Worm (Caenorhabditis elegans) whole organism, mixed stage, embryonic: Measurements from ENCODE around the gene nhr-182.

Experiments
- blmp-1 ChIP-seq: fragments of 150-350 bp; optimal IDR thresholded peaks from 2 replicates; lab custom pipeline; 2014; ENCODE audit warnings: missing biosample characterization, missing genetic modification characterization
- ces-1 ChIP-seq: fragments of 150-350 bp; optimal IDR thresholded peaks from 2 replicates; lab custom pipeline; 2014; ENCODE audit warnings: missing biosample characterization, missing genetic modification reagents, missing genetic modification characterization
- ham-2 ChIP-seq: fragments of 200-800 bp; sonication (Bioruptor generic); optimal IDR thresholded peaks from 2 replicates; lab custom pipeline; 2018; ENCODE audit warnings: mild to moderate bottlenecking, missing genetic modification characterization, missing compliant biosample characterization
- lsy-2 ChIP-seq: fragments of 150-350 bp; optimal IDR thresholded peaks from 2 replicates; lab custom pipeline; 2014; ENCODE audit warnings: missing biosample characterization, missing genetic modification characterization
- nhr-237 ChIP-seq: fragments of 150-350 bp; optimal IDR thresholded peaks from 2 replicates; lab custom pipeline; 2014; ENCODE audit warnings: missing biosample characterization, missing genetic modification characterization
- nhr-28 ChIP-seq: fragments of 150-350 bp; optimal IDR thresholded peaks from 2 replicates; lab custom pipeline; 2014; ENCODE audit warnings: missing biosample characterization, missing genetic modification characterization
- nhr-76 ChIP-seq: sonication (generic microtip); optimal IDR thresholded peaks from 2 replicates; lab custom pipeline; 2017; ENCODE audit warnings: missing biosample characterization, missing genetic modification characterization
- pha-4 ChIP-seq: fragments of 150-350 bp; optimal IDR thresholded peaks from 2 replicates; lab custom pipeline; 2018; ENCODE audit warnings: missing biosample characterization, missing genetic modification reagents, missing genetic modification characterization
- snpc-4 ChIP-seq: fragments of 150-350 bp; optimal IDR thresholded peaks from 2 replicates; lab custom pipeline; 2014; ENCODE audit warnings: missing biosample characterization, missing genetic modification characterization
- sptf-1 ChIP-seq: sonication (generic microtip); optimal IDR thresholded peaks from 2 replicates; lab custom pipeline; 2017; ENCODE audit warnings: mild to moderate bottlenecking, missing genetic modification characterization, moderate library complexity, missing compliant biosample characterization
- unc-39 ChIP-seq: fragments of 150-350 bp; optimal IDR thresholded peaks from 2 replicates; lab custom pipeline; 2014; ENCODE audit warnings: missing biosample characterization, missing genetic modification characterization

- no peak for TF ChIP-seq sptf-1 (tag; lab: Kevin White, UChicago)
- TF ChIP-seq unc-39 (tag; lab: Kevin White, UChicago) = no peak
- no peak for TF ChIP-seq lsy-2 (tag; lab: Kevin White, UChicago)
- no peak for TF ChIP-seq blmp-1 (tag; lab: Kevin White, UChicago)
- no peak for TF ChIP-seq snpc-4
- no peak for TF ChIP-seq pha-4 (tag; lab: Kevin White, UChicago)
- TF ChIP-seq ces-1 (GFP tag; lab: Kevin White, UChicago) = no peak
- TF ChIP-seq nhr-237 (tag; lab: Kevin White, UChicago) = no peak
- no peak for TF ChIP-seq nhr-28 (tag; lab: Kevin White, UChicago)
- no peak for TF ChIP-seq nhr-76 (tag; lab: Kevin White, UChicago)
- no peak for TF ChIP-seq ham-2 (GFP tag; lab: Kevin White, UChicago)
Measured at ce11 chrV:2303775-2304174, 44.0 kb upstream of the nhr-182 start, which contains the start of gene irld-15.
